Worm (Caenorhabditis elegans) whole organism, L1 larva: Measurements from ENCODE around the gene F42A9.8.
A peak's percentile ranks its signal among the peaks of the same experiment; 100 is the strongest.

Source experiments
- C16A3.4 ChIP-seq: fragments of 150-350 bp; optimal IDR thresholded peaks from 2 replicates; lab custom pipeline; 2014; ENCODE audit warnings: missing biosample characterization, missing genetic modification characterization
- F16B12.6 ChIP-seq: fragments of 150-350 bp; optimal IDR thresholded peaks from 2 replicates; lab custom pipeline; 2014; ENCODE audit warnings: missing biosample characterization, missing genetic modification characterization
- aha-1 ChIP-seq: fragments of 150-350 bp; optimal IDR thresholded peaks from 2 replicates; lab custom pipeline; 2014; ENCODE audit warnings: missing biosample characterization, missing genetic modification characterization
- aly-2 ChIP-seq: fragments of 150-350 bp; optimal IDR thresholded peaks from 2 replicates; lab custom pipeline; 2014; ENCODE audit warnings: missing biosample characterization, missing genetic modification characterization
- blmp-1 ChIP-seq: fragments of 150-350 bp; optimal IDR thresholded peaks from 2 replicates; lab custom pipeline; 2014; ENCODE audit warnings: missing biosample characterization, missing genetic modification characterization
- ceh-82 ChIP-seq, 3 experiments: fragments of 150-350 bp in 1 of 3; sonication (generic microtip) in 2 of 3; optimal IDR thresholded peaks; 2 replicates each; lab custom pipeline; 2014 to 2017; ENCODE audit warnings: missing biosample characterization in 3 of 3, missing genetic modification characterization in 3 of 3
- ceh-88 ChIP-seq: fragments of 200-800 bp; sonication (Bioruptor generic); IDR thresholded peaks from 2 replicates; pipeline ENCODE4 v1.3.6; 2022; ENCODE audit warnings: missing genetic modification characterization, missing compliant biosample characterization
- ceh-90 ChIP-seq: sonication (generic microtip); optimal IDR thresholded peaks from 2 replicates; lab custom pipeline; 2016; ENCODE audit warnings: missing genetic modification characterization, missing compliant biosample characterization
- dpl-1 ChIP-seq, 3 experiments: fragments of 150-350 bp in 2 of 3; sonication (generic microtip) in 1 of 3; optimal IDR thresholded peaks; 2 replicates each; lab custom pipeline; 2014 to 2017; ENCODE audit warnings: missing biosample characterization in 3 of 3, missing genetic modification characterization in 3 of 3, missing genetic modification reagents in 3 of 3
- dsc-1 ChIP-seq: sonication (generic microtip); optimal IDR thresholded peaks from 2 replicates; lab custom pipeline; 2016; ENCODE audit warnings: mild to moderate bottlenecking, missing genetic modification characterization, missing compliant biosample characterization
- efl-3 ChIP-seq: fragments of 200-800 bp; sonication (Bioruptor generic); optimal IDR thresholded peaks from 2 replicates; lab custom pipeline; 2018; ENCODE audit warnings: mild to moderate bottlenecking, missing genetic modification characterization, missing compliant biosample characterization
- egl-27 ChIP-seq, 2 experiments: fragments of 150-350 bp in 1 of 2; sonication (generic microtip); optimal IDR thresholded peaks; 3 replicates each; lab custom pipeline; 2017 to 2018; ENCODE audit warnings: missing biosample characterization in 2 of 2, missing genetic modification characterization in 2 of 2, missing genetic modification reagents in 2 of 2
- fkh-10 ChIP-seq: sonication (generic microtip); optimal IDR thresholded peaks from 2 replicates; lab custom pipeline; 2017; ENCODE audit warnings: missing biosample characterization, missing genetic modification reagents, missing genetic modification characterization
- fkh-4 ChIP-seq: sonication (generic microtip); optimal IDR thresholded peaks from 2 replicates; lab custom pipeline; 2016; ENCODE audit warnings: missing compliant biosample characterization, missing genetic modification characterization, borderline replicate concordance
- fkh-8 ChIP-seq: sonication (generic microtip); optimal IDR thresholded peaks from 2 replicates; lab custom pipeline; 2016; ENCODE audit warnings: mild to moderate bottlenecking, missing genetic modification characterization, missing compliant biosample characterization
- fos-1 ChIP-seq: fragments of 150-350 bp; optimal IDR thresholded peaks from 2 replicates; lab custom pipeline; 2014; ENCODE audit warnings: missing biosample characterization, missing genetic modification characterization
- grh-1 ChIP-seq: fragments of 200-800 bp; sonication (Bioruptor generic); IDR thresholded peaks from 2 replicates; pipeline ENCODE4 v1.3.6; 2022; ENCODE audit warnings: missing genetic modification reagents, missing genetic modification characterization, missing compliant biosample characterization
- hlh-4 ChIP-seq: sonication (generic microtip); optimal IDR thresholded peaks from 2 replicates; lab custom pipeline; 2016; ENCODE audit warnings: mild to moderate bottlenecking, missing genetic modification characterization, missing compliant biosample characterization
- hpl-2 ChIP-seq: fragments of 150-350 bp; optimal IDR thresholded peaks from 2 replicates; lab custom pipeline; 2014; ENCODE audit warnings: missing biosample characterization, missing genetic modification reagents, missing genetic modification characterization
- irx-1 ChIP-seq: sonication (generic microtip); optimal IDR thresholded peaks from 2 replicates; lab custom pipeline; 2016; ENCODE audit warnings: missing genetic modification characterization, missing compliant biosample characterization
- isw-1 ChIP-seq: fragments of 200-800 bp; sonication (Bioruptor generic); IDR thresholded peaks from 2 replicates; pipeline ENCODE4 v1.3.6; 2022; ENCODE audit warnings: missing genetic modification characterization, missing compliant biosample characterization
- lin-14 ChIP-seq: fragments of 200-800 bp; sonication (Bioruptor generic); optimal IDR thresholded peaks from 2 replicates; lab custom pipeline; 2018; ENCODE audit warnings: mild to moderate bottlenecking, missing genetic modification characterization, moderate library complexity, missing compliant biosample characterization
- lin-35 ChIP-seq, 2 experiments: fragments of 150-350 bp; optimal IDR thresholded peaks; 2 replicates each; lab custom pipeline; 2014; ENCODE audit warnings: missing biosample characterization in 2 of 2, missing genetic modification characterization in 2 of 2, missing genetic modification reagents in 2 of 2
- lin-39 ChIP-seq: fragments of 150-350 bp; optimal IDR thresholded peaks from 2 replicates; lab custom pipeline; 2014; ENCODE audit warnings: missing biosample characterization, missing genetic modification reagents, missing genetic modification characterization
- lsy-2 ChIP-seq, 2 experiments: fragments of 150-350 bp; optimal IDR thresholded peaks; 2 replicates each; lab custom pipeline; 2014; ENCODE audit warnings: missing biosample characterization in 2 of 2, missing genetic modification characterization in 2 of 2
- mdl-1 ChIP-seq, 2 experiments: fragments of 150-350 bp; optimal IDR thresholded peaks; 2 replicates each; lab custom pipeline; 2014 to 2017; ENCODE audit warnings: missing biosample characterization in 2 of 2, missing genetic modification characterization in 2 of 2, inconsistent platforms in 1 of 2
- mef-2 ChIP-seq: fragments of 150-350 bp; optimal IDR thresholded peaks from 2 replicates; lab custom pipeline; 2014; ENCODE audit warnings: missing biosample characterization, missing genetic modification characterization
- mep-1 ChIP-seq: fragments of 150-350 bp; optimal IDR thresholded peaks from 2 replicates; lab custom pipeline; 2014; ENCODE audit warnings: missing biosample characterization, missing genetic modification characterization
- nhr-12 ChIP-seq: sonication (generic microtip); optimal IDR thresholded peaks from 2 replicates; lab custom pipeline; 2017; ENCODE audit warnings: missing biosample characterization, missing genetic modification characterization
- nhr-19 ChIP-seq: fragments of 200-800 bp; sonication (Bioruptor generic); conservative IDR thresholded peaks from 2 replicates; pipeline ENCODE4 v1.3.6; 2022; ENCODE audit warnings: missing genetic modification characterization, missing compliant biosample characterization
- nhr-20 ChIP-seq: sonication (generic microtip); optimal IDR thresholded peaks from 2 replicates; lab custom pipeline; 2016; ENCODE audit warnings: mild to moderate bottlenecking, missing genetic modification characterization, missing compliant biosample characterization
- nhr-28 ChIP-seq: fragments of 150-350 bp; optimal IDR thresholded peaks from 2 replicates; lab custom pipeline; 2014; ENCODE audit warnings: missing biosample characterization, missing genetic modification characterization
- nhr-47 ChIP-seq: sonication (generic microtip); optimal IDR thresholded peaks from 2 replicates; lab custom pipeline; 2016; ENCODE audit warnings: mild to moderate bottlenecking, missing genetic modification characterization, moderate library complexity, missing compliant biosample characterization
- nhr-71 ChIP-seq: sonication (generic microtip); optimal IDR thresholded peaks from 2 replicates; lab custom pipeline; 2016; ENCODE audit warnings: mild to moderate bottlenecking, missing genetic modification characterization, moderate library complexity, missing compliant biosample characterization
- nhr-76 ChIP-seq: sonication (generic microtip); optimal IDR thresholded peaks from 2 replicates; lab custom pipeline; 2017; ENCODE audit warnings: missing biosample characterization, missing genetic modification characterization
- nhr-77 ChIP-seq: fragments of 150-350 bp; optimal IDR thresholded peaks from 2 replicates; lab custom pipeline; 2014; ENCODE audit warnings: missing biosample characterization, missing genetic modification characterization
- pax-3 ChIP-seq: fragments of 200-800 bp; sonication (Bioruptor generic); optimal IDR thresholded peaks from 2 replicates; lab custom pipeline; 2018; ENCODE audit warnings: mild to moderate bottlenecking, missing genetic modification characterization, moderate library complexity, missing compliant biosample characterization
- snpc-4 ChIP-seq: fragments of 150-350 bp; optimal IDR thresholded peaks from 2 replicates; lab custom pipeline; 2014; ENCODE audit warnings: missing biosample characterization, missing genetic modification characterization
- snu-23 ChIP-seq: sonication (generic microtip); optimal IDR thresholded peaks from 2 replicates; lab custom pipeline; 2016; ENCODE audit warnings: missing genetic modification characterization, missing compliant biosample characterization
- sox-4 ChIP-seq: sonication (generic microtip); optimal IDR thresholded peaks from 2 replicates; lab custom pipeline; 2016; ENCODE audit warnings: missing genetic modification characterization, missing compliant biosample characterization
- sptf-1 ChIP-seq: fragments of 150-350 bp; optimal IDR thresholded peaks from 2 replicates; lab custom pipeline; 2014; ENCODE audit warnings: missing biosample characterization, missing genetic modification characterization
- sup-37 ChIP-seq: fragments of 200-800 bp; sonication (Bioruptor generic); optimal IDR thresholded peaks from 2 replicates; lab custom pipeline; 2018; ENCODE audit warnings: mild to moderate bottlenecking, missing genetic modification characterization, missing compliant biosample characterization
- swsn-7 ChIP-seq: sonication (generic microtip); optimal IDR thresholded peaks from 2 replicates; lab custom pipeline; 2016; ENCODE audit warnings: missing genetic modification characterization, missing compliant biosample characterization
- tbx-2 ChIP-seq: sonication (generic microtip); optimal IDR thresholded peaks from 2 replicates; lab custom pipeline; 2016; ENCODE audit warnings: missing genetic modification characterization, missing compliant biosample characterization
- tlp-1 ChIP-seq: fragments of 150-350 bp; optimal IDR thresholded peaks from 2 replicates; lab custom pipeline; 2014; ENCODE audit warnings: missing biosample characterization, missing genetic modification characterization
- unc-30 ChIP-seq: sonication (generic microtip); optimal IDR thresholded peaks from 2 replicates; lab custom pipeline; 2017; ENCODE audit warnings: missing biosample characterization, missing genetic modification characterization
- vab-15 ChIP-seq: sonication (generic microtip); optimal IDR thresholded peaks from 2 replicates; lab custom pipeline; 2017; ENCODE audit warnings: missing genotype, mild to moderate bottlenecking, missing genetic modification characterization, missing compliant biosample characterization
- xbp-1 ChIP-seq: sonication (generic microtip); optimal IDR thresholded peaks from 2 replicates; lab custom pipeline; 2016; ENCODE audit warnings: missing genetic modification characterization, missing compliant biosample characterization
- zip-4 ChIP-seq: fragments of 200-800 bp; sonication (Bioruptor generic); optimal IDR thresholded peaks from 2 replicates; lab custom pipeline; 2018; ENCODE audit warnings: mild to moderate bottlenecking, missing genetic modification characterization, moderate library complexity, missing compliant biosample characterization
- ztf-4 ChIP-seq: fragments of 150-350 bp; optimal IDR thresholded peaks from 2 replicates; lab custom pipeline; 2014; ENCODE audit warnings: missing biosample characterization, missing genetic modification characterization

F42A9.8 gene

ce11 chrIV:8630243-8630642 is 11.7 kb upstream of the F42A9.8 start (continued):
- peak; percentile 16 for TF ChIP-seq fkh-8 (tag; lab: Kevin White, UChicago)
- no peak for TF ChIP-seq swsn-7 (tag; lab: Kevin White, UChicago)
- no peak for TF ChIP-seq hpl-2 (GFP tag; lab: Kevin White, UChicago)
- TF ChIP-seq zip-4 (GFP tag; lab: Kevin White, UChicago) = no peak
- no peak for TF ChIP-seq lin-39 (tag; lab: Kevin White, UChicago)
- TF ChIP-seq tlp-1 (tag; lab: Kevin White, UChicago) = no peak
- TF ChIP-seq tbx-2 (tag; lab: Kevin White, UChicago) = no peak
- no peak for TF ChIP-seq nhr-12 (tag; lab: Kevin White, UChicago)
- TF ChIP-seq snpc-4 (tag; lab: Kevin White, UChicago) = no peak
- no peak for TF ChIP-seq nhr-77 (tag; lab: Kevin White, UChicago)
- TF ChIP-seq lin-14 (GFP tag; lab: Kevin White, UChicago) = no peak
- TF ChIP-seq nhr-76 (tag; lab: Kevin White, UChicago) = no peak

DNA sequence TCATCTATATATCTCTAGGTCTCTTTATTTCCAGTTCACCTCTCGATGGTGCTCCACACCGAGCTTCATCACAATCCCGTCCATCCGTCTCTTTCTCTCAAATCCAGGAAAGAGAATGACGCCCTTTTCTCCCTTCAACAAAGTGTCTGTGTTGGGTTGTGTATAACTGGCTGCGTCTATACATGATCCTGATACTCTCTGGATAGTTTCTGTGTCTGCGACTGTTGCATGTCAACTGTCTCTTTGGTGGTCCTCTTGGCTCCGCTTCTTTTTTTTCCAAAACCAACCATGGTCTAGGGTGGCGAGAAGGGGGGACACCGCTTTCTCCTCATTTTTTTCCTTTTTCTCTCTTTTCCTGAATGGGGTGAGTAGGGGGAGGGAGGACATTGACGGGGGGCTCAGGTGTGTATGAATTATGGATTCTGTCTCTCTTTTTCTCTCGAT is 11.0 kb upstream of the F42A9.8 start:
- peak; percentile 67 for TF ChIP-seq swsn-7 (tag; lab: Kevin White, UChicago)
- TF ChIP-seq lsy-2 (tag; optimal IDR thresholded peaks at IDR 0.05; lab: Kevin White, UChicago) = peak; percentile 16 to 58
- no peak for TF ChIP-seq sox-4 (tag; lab: Kevin White, UChicago)
- TF ChIP-seq dsc-1 = peak; percentile 57
- peak; percentile 63 for TF ChIP-seq fkh-8 (tag; lab: Kevin White, UChicago)
- TF ChIP-seq xbp-1 = peak; percentile 39
- TF ChIP-seq mdl-1 (tag; optimal IDR thresholded peaks at IDR 0.05; lab: Kevin White, UChicago) = peak in 1 of 2 experiments; percentile 44
- TF ChIP-seq blmp-1 = peak; percentile 0
- TF ChIP-seq hlh-4 (tag; lab: Kevin White, UChicago) = no peak
- no peak for TF ChIP-seq pax-3 (tag; lab: Kevin White, UChicago)
- TF ChIP-seq lin-35 (GFP tag; optimal IDR thresholded peaks at IDR 0.05; lab: Kevin White, UChicago) = peak in 1 of 2 experiments; percentile 7
- no peak for TF ChIP-seq nhr-28 (tag; lab: Kevin White, UChicago)
- peak; percentile 30; the same call in 1 of the 2 replicates for TF ChIP-seq ceh-88 (GFP tag; lab: Robert Waterston, UW)
- TF ChIP-seq vab-15 = no peak
- TF ChIP-seq irx-1 (tag; lab: Kevin White, UChicago) = peak; percentile 50
- no peak for TF ChIP-seq sptf-1 (tag; lab: Kevin White, UChicago)
- TF ChIP-seq efl-3 (GFP tag; lab: Kevin White, UChicago) = no peak
- TF ChIP-seq nhr-12 (tag; lab: Kevin White, UChicago) = no peak
- TF ChIP-seq nhr-20 (tag; lab: Kevin White, UChicago) = peak; percentile 61
- TF ChIP-seq C16A3.4 (tag; lab: Kevin White, UChicago) = peak; percentile 41
- TF ChIP-seq egl-27 (tag; optimal IDR thresholded peaks at IDR 0.05; lab: Kevin White, UChicago) = peak in 1 of 2 experiments; percentile 8
- TF ChIP-seq fkh-10 = peak; percentile 71
- no peak for TF ChIP-seq ztf-4 (tag; lab: Kevin White, UChicago)
- peak; percentile 45 for TF ChIP-seq mep-1
- no peak for TF ChIP-seq grh-1
- peak; percentile 38 for TF ChIP-seq mef-2
- peak in 1 of 3 experiments; percentile 4 for TF ChIP-seq dpl-1 (GFP tag; optimal IDR thresholded peaks at IDR 0.05; lab: Kevin White, UChicago)
- no peak for TF ChIP-seq ceh-90 (tag; lab: Kevin White, UChicago)
- peak; percentile 40 for TF ChIP-seq isw-1 (GFP tag; lab: Robert Waterston, UW)
- peak; percentile 15 for TF ChIP-seq snpc-4 (tag; lab: Kevin White, UChicago)
- TF ChIP-seq fos-1 (tag; lab: Kevin White, UChicago) = peak; percentile 38
- no peak for TF ChIP-seq F16B12.6 (tag; lab: Kevin White, UChicago)
- peak; percentile 53 for TF ChIP-seq nhr-19 (GFP tag; lab: Robert Waterston, UW)
- TF ChIP-seq lin-14 (GFP tag; lab: Kevin White, UChicago) = peak; percentile 91
- TF ChIP-seq nhr-47 (tag; lab: Kevin White, UChicago) = peak; percentile 53
- TF ChIP-seq sup-37 (GFP tag; lab: Kevin White, UChicago) = no peak
- TF ChIP-seq aly-2 (tag; lab: Kevin White, UChicago) = no peak
- no peak for TF ChIP-seq aha-1 (tag; lab: Kevin White, UChicago)
- no peak for TF ChIP-seq hpl-2 (GFP tag; lab: Kevin White, UChicago)
- peak; percentile 75 for TF ChIP-seq snu-23 (GFP tag; lab: Kevin White, UChicago)
- TF ChIP-seq nhr-71 (tag; lab: Kevin White, UChicago) = peak; percentile 74
- peak; percentile 56 for TF ChIP-seq nhr-77 (tag; lab: Kevin White, UChicago)
- no peak for TF ChIP-seq unc-30 (tag; lab: Kevin White, UChicago)
- TF ChIP-seq fkh-4 (tag; lab: Kevin White, UChicago) = no peak
- TF ChIP-seq ceh-82 (tag; optimal IDR thresholded peaks at IDR 0.05; lab: Kevin White, UChicago) = peak; percentile 42 to 60 (median 51)
